Worm (Caenorhabditis elegans): ENCODE results near the gene pbo-6.

pbo-6 gene

DNA sequence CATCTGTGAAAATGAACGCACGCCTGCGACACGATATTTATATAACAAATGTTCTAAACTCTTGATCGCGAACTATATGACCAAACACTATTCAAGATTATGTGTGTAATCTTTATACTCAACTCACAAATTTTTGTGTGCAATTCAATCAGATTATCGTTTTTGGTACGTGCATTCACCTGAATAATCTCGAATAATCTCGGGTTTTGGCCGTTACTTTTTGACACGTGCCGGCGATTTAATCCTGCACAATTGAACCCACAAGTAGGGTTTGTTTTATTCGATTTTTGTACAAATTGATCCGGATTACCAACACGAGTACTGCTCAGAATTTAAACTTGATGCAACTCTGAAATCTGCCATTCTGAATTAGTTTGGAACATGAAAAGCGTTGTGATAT lies 32.4 kb upstream of the pbo-6 start, which contains the start of the genes vap-1 and F11C7.2:
Gene vap-1, minus strand, starts transcription at position 101 of the 400 bp plus-strand sequence.
Gene F11C7.2, plus strand, starts transcription at position 359 of the 400 bp plus-strand sequence.
- TF ChIP-seq lin-11 (tag; optimal IDR thresholded peaks at IDR 0.05): no peak
- TF ChIP-seq ceh-82 (tag; optimal IDR thresholded peaks at IDR 0.05): no peak
- TF ChIP-seq nhr-25 (tag; optimal IDR thresholded peaks at IDR 0.05): no peak
- TF ChIP-seq elt-3 (tag; optimal IDR thresholded peaks at IDR 0.05): no peak
- no peak for TF ChIP-seq lsy-2 (tag; optimal IDR thresholded peaks at IDR 0.05)
- TF ChIP-seq nhr-129 (tag; optimal IDR thresholded peaks at IDR 0.05): no peak
- no peak for TF ChIP-seq lin-13 (GFP tag; optimal IDR thresholded peaks at IDR 0.05)
- TF ChIP-seq ztf-11 (tag; optimal IDR thresholded peaks at IDR 0.05): no peak
- no peak for TF ChIP-seq egl-27 (tag; optimal IDR thresholded peaks at IDR 0.05)
- TF ChIP-seq mbf-1 (tag; optimal IDR thresholded peaks at IDR 0.05): no peak
- TF ChIP-seq unc-39 (tag; optimal IDR thresholded peaks at IDR 0.05): no peak
- no peak for TF ChIP-seq crh-2 (tag; optimal IDR thresholded peaks at IDR 0.05)
- TF ChIP-seq unc-55 (GFP tag; optimal IDR thresholded peaks at IDR 0.05): no peak
- TF ChIP-seq nhr-6 (tag; optimal IDR thresholded peaks at IDR 0.05): no peak
- TF ChIP-seq R02D3.7 (tag; optimal IDR thresholded peaks at IDR 0.05): no peak
- TF ChIP-seq mdl-1 (tag; optimal IDR thresholded peaks at IDR 0.05): no peak
- TF ChIP-seq ceh-16 (tag; optimal IDR thresholded peaks at IDR 0.05): no peak
- TF ChIP-seq sma-3 (GFP tag; optimal IDR thresholded peaks at IDR 0.05): no peak

DNA sequence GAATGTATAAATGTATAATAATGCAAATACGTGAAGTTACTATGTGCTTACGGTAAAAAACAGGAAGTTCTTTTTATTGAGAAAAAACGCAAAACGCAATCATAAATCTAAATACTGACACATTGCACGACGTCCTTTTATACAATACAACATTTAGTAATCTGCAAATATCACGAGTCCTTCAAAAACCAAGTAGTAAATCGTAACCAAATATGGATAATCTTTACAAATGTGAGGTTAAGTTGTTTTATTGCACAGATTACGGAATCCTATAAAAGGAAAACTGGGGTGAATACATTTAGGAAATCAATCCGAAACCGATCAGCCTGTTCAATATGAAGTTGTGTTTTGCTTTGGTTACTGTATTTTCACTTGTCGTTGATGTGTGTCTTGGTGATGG lies 30.5 kb upstream of the pbo-6 start, which contains the start of gene F11C7.7:
Gene F11C7.7, plus strand, starts transcription at position 301 of the 400 bp plus-strand sequence.
- TF ChIP-seq lin-11 (tag; optimal IDR thresholded peaks at IDR 0.05) (no peak), alr-1 (tag; optimal IDR thresholded peaks at IDR 0.05) (no peak), nhr-237 (tag; optimal IDR thresholded peaks at IDR 0.05) (no peak), lin-39 (tag; optimal IDR thresholded peaks at IDR 0.05) (no peak), nhr-23 (tag; optimal IDR thresholded peaks at IDR 0.05) (no peak), mbf-1 (tag; optimal IDR thresholded peaks at IDR 0.05) (no peak), gmeb-1 (tag; optimal IDR thresholded peaks at IDR 0.05) (no peak), sma-3 (GFP tag; optimal IDR thresholded peaks at IDR 0.05) (no peak), ztf-1 (GFP tag; conservative IDR thresholded peaks at IDR 0.05) (no peak), nhr-6 (tag; optimal IDR thresholded peaks at IDR 0.05) (no peak), C34F6.9 (tag; optimal IDR thresholded peaks at IDR 0.05) (no peak), nhr-11 (tag; optimal IDR thresholded peaks at IDR 0.05) (no peak)

DNA sequence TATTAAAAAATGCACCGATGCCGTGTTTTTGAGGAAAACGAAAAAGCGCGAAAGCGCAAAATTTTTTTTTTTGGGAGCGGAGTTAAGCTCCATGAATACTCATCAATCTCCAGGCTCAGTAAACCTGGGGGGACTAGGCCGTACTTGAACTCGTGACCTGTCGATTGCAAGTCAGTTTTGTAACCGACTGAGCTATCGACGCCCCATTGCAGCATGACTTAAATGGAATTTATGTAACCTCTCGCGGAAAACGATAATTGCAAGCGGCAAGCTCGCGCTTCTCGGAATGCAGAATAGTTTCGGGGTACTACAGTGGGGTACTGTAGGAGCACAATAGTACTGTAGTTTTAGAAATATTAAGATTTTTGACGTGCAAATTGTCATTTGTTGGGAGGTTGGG lies 28.4 kb upstream of the pbo-6 start:
- TF ChIP-seq snpc-4 (tag; optimal IDR thresholded peaks at IDR 0.05) (no peak), nhr-10 (tag; optimal IDR thresholded peaks at IDR 0.05) (no peak), unc-62 (GFP tag; optimal IDR thresholded peaks at IDR 0.05) (no peak), sma-9 (GFP tag; optimal IDR thresholded peaks at IDR 0.05) (no peak), sma-9 (tag; optimal IDR thresholded peaks at IDR 0.05) (no peak), elt-1 (tag; optimal IDR thresholded peaks at IDR 0.05) (no peak), R02D3.7 (tag; optimal IDR thresholded peaks at IDR 0.05) (no peak), ama-1 (optimal IDR thresholded peaks at IDR 0.05) (no peak), crh-2 (tag; optimal IDR thresholded peaks at IDR 0.05) (no peak), zag-1 (tag; optimal IDR thresholded peaks at IDR 0.05) (no peak), dmd-4 (tag; optimal IDR thresholded peaks at IDR 0.05) (no peak), ceh-16 (tag; optimal IDR thresholded peaks at IDR 0.05) (no peak), nhr-25 (tag; optimal IDR thresholded peaks at IDR 0.05) (no peak), ceh-82 (tag; optimal IDR thresholded peaks at IDR 0.05) (no peak), C34F6.9 (tag; optimal IDR thresholded peaks at IDR 0.05) (no peak), ztf-1 (GFP tag; conservative IDR thresholded peaks at IDR 0.05) (no peak)

DNA sequence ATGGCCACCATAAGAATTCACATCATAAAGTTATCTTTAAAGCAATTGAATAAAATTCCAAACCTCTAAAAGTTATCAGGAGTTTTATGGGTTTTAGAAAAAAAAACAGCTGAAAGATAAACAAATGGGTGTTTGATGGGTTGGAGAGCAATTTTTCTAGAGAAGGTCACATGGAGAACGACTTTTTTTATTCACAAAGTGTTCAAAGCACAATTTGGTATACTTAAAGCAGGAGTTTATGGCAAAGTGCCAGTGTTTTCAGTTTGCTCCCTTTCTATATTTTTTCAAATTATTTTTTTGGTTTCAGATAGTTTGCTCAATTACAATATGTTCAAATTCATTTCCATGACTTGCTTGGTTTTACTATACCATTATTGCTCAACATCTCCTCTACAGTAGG lies 27.6 kb upstream of the pbo-6 start, which contains the start of gene F11C7.6:
Gene F11C7.6, plus strand, starts transcription at position 301 of the 400 bp plus-strand sequence.
- TF ChIP-seq R02D3.7 (tag; optimal IDR thresholded peaks at IDR 0.05) (no peak), zag-1 (tag; optimal IDR thresholded peaks at IDR 0.05) (no peak), ztf-1 (GFP tag; conservative IDR thresholded peaks at IDR 0.05) (no peak), ztf-4 (tag; optimal IDR thresholded peaks at IDR 0.05) (no peak), lin-39 (tag; optimal IDR thresholded peaks at IDR 0.05) (no peak), nhr-129 (tag; optimal IDR thresholded peaks at IDR 0.05) (no peak), aly-2 (tag; optimal IDR thresholded peaks at IDR 0.05) (no peak)
